Fruit fly (Drosophila melanogaster): Measurements from ENCODE around the gene CG2233.

DNA sequence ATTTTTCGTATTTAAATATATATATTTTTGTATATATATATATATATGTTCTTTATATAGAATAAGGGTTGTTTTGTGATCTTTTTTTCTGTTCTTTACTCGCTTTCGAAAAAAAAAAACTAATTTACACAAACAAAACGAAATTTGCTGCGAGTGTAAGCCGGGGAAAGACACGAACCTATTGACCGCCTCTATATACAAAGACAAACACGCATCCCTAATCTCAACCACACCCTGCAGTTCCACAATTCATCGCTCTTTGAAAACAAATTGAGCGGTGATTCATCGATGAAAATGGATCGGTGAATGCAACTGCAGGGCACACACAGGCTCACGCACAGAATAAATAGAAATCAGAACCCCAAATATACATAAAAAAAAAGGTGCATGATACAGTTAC, 1.6 kb upstream of the CG2233 start:
- TF ChIP-seq CG33017 (tag; optimal IDR thresholded peaks at IDR 0.05) (no peak), Crg-1 (GFP tag; optimal IDR thresholded peaks at IDR 0.05) (no peak), Hr96 (GFP tag; optimal IDR thresholded peaks at IDR 0.05) (no peak), CG1620 (GFP tag; optimal IDR thresholded peaks at IDR 0.05) (no peak), CG5204 (GFP tag; optimal IDR thresholded peaks at IDR 0.05) (no peak), pad (GFP tag; optimal IDR thresholded peaks at IDR 0.05) (no peak), CG7101 (tag; optimal IDR thresholded peaks at IDR 0.05) (no peak), toe (GFP tag; optimal IDR thresholded peaks at IDR 0.05) (no peak)
